Worm (Caenorhabditis elegans): Measurements from ENCODE around the gene fbxa-81.

Gene fbxa-81

DNA sequence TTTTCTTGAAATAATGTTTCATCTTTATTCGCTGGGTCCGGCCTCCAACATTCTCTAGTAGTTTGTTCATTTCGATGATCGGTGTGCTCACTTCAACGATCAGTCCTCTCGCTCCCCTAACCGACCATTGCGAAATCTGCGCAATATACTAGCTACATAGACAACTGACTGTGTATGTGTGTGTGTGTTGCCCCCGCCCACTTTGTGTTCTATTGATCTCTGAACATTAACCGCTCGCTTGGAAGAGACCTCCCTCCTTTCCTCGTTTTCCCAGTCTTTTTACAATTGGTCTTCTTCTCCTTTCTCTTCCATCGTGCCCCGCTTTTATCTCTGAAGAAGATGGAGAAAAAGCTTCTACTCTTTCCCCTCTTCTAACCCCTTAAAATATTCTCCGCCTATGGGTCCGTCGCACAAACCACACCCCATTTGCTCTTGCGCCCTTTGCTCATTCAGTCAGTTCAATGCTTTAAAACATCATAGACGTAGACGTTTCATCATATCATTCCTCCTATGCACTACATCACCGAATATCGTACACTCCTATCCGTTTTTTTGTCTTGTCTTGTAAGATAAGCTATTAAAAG lies 15.6 kb upstream of the fbxa-81 start:
- TF ChIP-seq ztf-4 (tag; optimal IDR thresholded peaks at IDR 0.05) (no peak), aly-2 (tag; optimal IDR thresholded peaks at IDR 0.05) (no peak), mdl-1 (tag; optimal IDR thresholded peaks at IDR 0.05) (peak; percentile 10), egl-5 (tag; optimal IDR thresholded peaks at IDR 0.05) (no peak), nhr-11 (tag; optimal IDR thresholded peaks at IDR 0.05) (no peak), unc-62 (GFP tag; optimal IDR thresholded peaks at IDR 0.05) (no peak), snpc-4 (tag; optimal IDR thresholded peaks at IDR 0.05) (no peak), lin-15B (tag; optimal IDR thresholded peaks at IDR 0.05) (no peak), ceh-9 (tag; optimal IDR thresholded peaks at IDR 0.05) (no peak), ceh-16 (tag; optimal IDR thresholded peaks at IDR 0.05) (no peak), ceh-82 (tag; optimal IDR thresholded peaks at IDR 0.05) (no peak), elt-1 (tag; optimal IDR thresholded peaks at IDR 0.05) (no peak), elt-3 (tag; optimal IDR thresholded peaks at IDR 0.05) (no peak), zag-1 (tag; optimal IDR thresholded peaks at IDR 0.05) (peak; percentile 5), mml-1 (tag; optimal IDR thresholded peaks at IDR 0.05) (no peak), nhr-67 (tag; optimal IDR thresholded peaks at IDR 0.05) (no peak), lsy-12 (tag; optimal IDR thresholded peaks at IDR 0.05) (peak; percentile 13), hmg-11 (tag; optimal IDR thresholded peaks at IDR 0.05) (peak; percentile 12), R02D3.7 (tag; optimal IDR thresholded peaks at IDR 0.05) (no peak), nhr-43 (tag; optimal IDR thresholded peaks at IDR 0.05; ENCODE audit: poor library complexity, severe bottlenecking) (peak; percentile 38), egl-27 (tag; optimal IDR thresholded peaks at IDR 0.05) (no peak), ceh-28 (tag; optimal IDR thresholded peaks at IDR 0.05) (peak; percentile 8), pqm-1 (tag; optimal IDR thresholded peaks at IDR 0.05) (no peak), ztf-11 (tag; optimal IDR thresholded peaks at IDR 0.05) (no peak), jun-1 (tag; optimal IDR thresholded peaks at IDR 0.05) (no peak), nhr-28 (tag; optimal IDR thresholded peaks at IDR 0.05) (no peak), unc-39 (tag; optimal IDR thresholded peaks at IDR 0.05) (no peak), nhr-77 (tag; optimal IDR thresholded peaks at IDR 0.05) (no peak), ama-1 (optimal IDR thresholded peaks at IDR 0.05) (no peak), nhr-23 (tag; optimal IDR thresholded peaks at IDR 0.05) (peak; percentile 10), nhr-12 (tag; optimal IDR thresholded peaks at IDR 0.05) (no peak), nhr-25 (tag; optimal IDR thresholded peaks at IDR 0.05) (no peak), ZK546.5 (tag; optimal IDR thresholded peaks at IDR 0.05) (no peak), daf-12 (tag; optimal IDR thresholded peaks at IDR 0.05) (no peak), pha-4 (tag; optimal IDR thresholded peaks at IDR 0.05) (peak; percentile 60), nhr-237 (tag; optimal IDR thresholded peaks at IDR 0.05) (no peak), nfya-1 (tag; optimal IDR thresholded peaks at IDR 0.05; ENCODE audit: insufficient read depth) (peak; percentile 75), skn-1 (tag; optimal IDR thresholded peaks at IDR 0.05) (no peak), sea-2 (GFP tag; optimal IDR thresholded peaks at IDR 0.05) (peak; percentile 48), fos-1 (tag; optimal IDR thresholded peaks at IDR 0.05) (no peak), fkh-10 (GFP tag; optimal IDR thresholded peaks at IDR 0.05) (peak; percentile 20), fkh-2 (tag; optimal IDR thresholded peaks at IDR 0.05) (peak; percentile 65), lin-39 (tag; optimal IDR thresholded peaks at IDR 0.05) (peak; percentile 80), tbx-2 (tag; optimal IDR thresholded peaks at IDR 0.05) (peak; percentile 47), nhr-76 (tag; optimal IDR thresholded peaks at IDR 0.05) (no peak), eor-1 (tag; optimal IDR thresholded peaks at IDR 0.05) (no peak), elt-2 (tag; optimal IDR thresholded peaks at IDR 0.05) (no peak)

DNA sequence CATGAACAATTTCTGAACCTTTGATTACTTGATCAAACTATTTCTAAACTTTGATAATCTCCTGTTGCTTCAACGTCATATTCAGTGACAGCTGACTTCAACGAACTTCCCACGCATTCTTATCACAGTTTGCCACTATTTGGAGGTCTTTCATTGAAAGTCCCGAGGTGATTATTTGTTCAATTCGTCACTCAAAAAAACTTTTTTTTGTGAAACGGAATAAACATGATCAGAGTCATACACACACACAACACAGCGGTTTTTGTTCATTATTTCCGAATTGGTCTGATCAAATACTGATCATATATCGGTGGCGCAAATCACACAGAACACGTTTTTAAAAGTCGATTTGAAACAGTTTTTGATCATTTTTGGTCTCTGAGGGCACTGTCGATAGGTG lies 14.5 kb upstream of the fbxa-81 start:
- TF ChIP-seq mml-1 (tag; optimal IDR thresholded peaks at IDR 0.05) = no peak
- TF ChIP-seq unc-62 (GFP tag; optimal IDR thresholded peaks at IDR 0.05) = no peak
- no peak for TF ChIP-seq mdl-1 (tag; optimal IDR thresholded peaks at IDR 0.05)
- no peak for TF ChIP-seq R02D3.7 (tag; optimal IDR thresholded peaks at IDR 0.05)
- no peak for TF ChIP-seq nhr-43 (tag; optimal IDR thresholded peaks at IDR 0.05; ENCODE audit: poor library complexity, severe bottlenecking)
- TF ChIP-seq ztf-4 (tag; optimal IDR thresholded peaks at IDR 0.05) = no peak
- TF ChIP-seq ceh-9 (tag; optimal IDR thresholded peaks at IDR 0.05) = no peak
- no peak for TF ChIP-seq egl-27 (tag; optimal IDR thresholded peaks at IDR 0.05)
- TF ChIP-seq nhr-28 (tag; optimal IDR thresholded peaks at IDR 0.05) = no peak
- TF ChIP-seq fkh-10 (GFP tag; optimal IDR thresholded peaks at IDR 0.05) = no peak
- TF ChIP-seq snpc-4 (tag; optimal IDR thresholded peaks at IDR 0.05) = no peak
- no peak for TF ChIP-seq nhr-76 (tag; optimal IDR thresholded peaks at IDR 0.05)
- TF ChIP-seq jun-1 (tag; optimal IDR thresholded peaks at IDR 0.05) = no peak
- TF ChIP-seq ceh-16 (tag; optimal IDR thresholded peaks at IDR 0.05) = no peak
- TF ChIP-seq nhr-67 (tag; optimal IDR thresholded peaks at IDR 0.05) = no peak
- TF ChIP-seq ama-1 (optimal IDR thresholded peaks at IDR 0.05) = no peak
- no peak for TF ChIP-seq fos-1 (tag; optimal IDR thresholded peaks at IDR 0.05)
- no peak for TF ChIP-seq elt-2 (tag; optimal IDR thresholded peaks at IDR 0.05)
- no peak for TF ChIP-seq nhr-237 (tag; optimal IDR thresholded peaks at IDR 0.05)
- TF ChIP-seq unc-39 (tag; optimal IDR thresholded peaks at IDR 0.05) = no peak

Data from whole organism, L3 larva.